Fruit fly (Drosophila melanogaster): ENCODE results near the gene CG32191.
A peak's percentile ranks its signal among the peaks of the same experiment; 100 is the strongest.

CG32191 gene

dm6 chr3L:17758084-17758211 lies 51.0 kb downstream of the CG32191 start, which contains the start of gene CG32182:
Gene CG32182, plus strand, starts transcription at chr3L:17758112.
- no peak for TF ChIP-seq Ets96B (tag; optimal IDR thresholded peaks at IDR 0.05)
- no peak for TF ChIP-seq Smox (GFP tag; optimal IDR thresholded peaks at IDR 0.05)
- no peak for TF ChIP-seq Met (GFP tag; optimal IDR thresholded peaks at IDR 0.05)
- no peak for TF ChIP-seq ss (GFP tag; optimal IDR thresholded peaks at IDR 0.05)
- no peak for TF ChIP-seq CG3032 (tag; optimal IDR thresholded peaks at IDR 0.05)
- TF ChIP-seq dsx (GFP tag; optimal IDR thresholded peaks at IDR 0.05; ENCODE audit: poor library complexity, severe bottlenecking), result no peak
- TF ChIP-seq Blimp-1 (GFP tag; optimal IDR thresholded peaks at IDR 0.05), result no peak
- TF ChIP-seq acj6 (GFP tag; optimal IDR thresholded peaks at IDR 0.05), result no peak
- TF ChIP-seq CG8319 (GFP tag; optimal IDR thresholded peaks at IDR 0.05), result no peak
- no peak for TF ChIP-seq Hr4 (GFP tag; optimal IDR thresholded peaks at IDR 0.05)
- TF ChIP-seq CG8119 (GFP tag; IDR thresholded peaks at IDR 0.05), result no peak
- no peak for TF ChIP-seq CG7368 (GFP tag; optimal IDR thresholded peaks at IDR 0.05)
- TF ChIP-seq spab (GFP tag; optimal IDR thresholded peaks at IDR 0.05), result no peak
- no peak for TF ChIP-seq CG31627 (GFP tag; optimal IDR thresholded peaks at IDR 0.05)
- no peak for TF ChIP-seq svp (GFP tag)
- TF ChIP-seq CG34406 (GFP tag; optimal IDR thresholded peaks at IDR 0.05), result no peak
- no peak for TF ChIP-seq fd59A (GFP tag; optimal IDR thresholded peaks at IDR 0.05)

DNA sequence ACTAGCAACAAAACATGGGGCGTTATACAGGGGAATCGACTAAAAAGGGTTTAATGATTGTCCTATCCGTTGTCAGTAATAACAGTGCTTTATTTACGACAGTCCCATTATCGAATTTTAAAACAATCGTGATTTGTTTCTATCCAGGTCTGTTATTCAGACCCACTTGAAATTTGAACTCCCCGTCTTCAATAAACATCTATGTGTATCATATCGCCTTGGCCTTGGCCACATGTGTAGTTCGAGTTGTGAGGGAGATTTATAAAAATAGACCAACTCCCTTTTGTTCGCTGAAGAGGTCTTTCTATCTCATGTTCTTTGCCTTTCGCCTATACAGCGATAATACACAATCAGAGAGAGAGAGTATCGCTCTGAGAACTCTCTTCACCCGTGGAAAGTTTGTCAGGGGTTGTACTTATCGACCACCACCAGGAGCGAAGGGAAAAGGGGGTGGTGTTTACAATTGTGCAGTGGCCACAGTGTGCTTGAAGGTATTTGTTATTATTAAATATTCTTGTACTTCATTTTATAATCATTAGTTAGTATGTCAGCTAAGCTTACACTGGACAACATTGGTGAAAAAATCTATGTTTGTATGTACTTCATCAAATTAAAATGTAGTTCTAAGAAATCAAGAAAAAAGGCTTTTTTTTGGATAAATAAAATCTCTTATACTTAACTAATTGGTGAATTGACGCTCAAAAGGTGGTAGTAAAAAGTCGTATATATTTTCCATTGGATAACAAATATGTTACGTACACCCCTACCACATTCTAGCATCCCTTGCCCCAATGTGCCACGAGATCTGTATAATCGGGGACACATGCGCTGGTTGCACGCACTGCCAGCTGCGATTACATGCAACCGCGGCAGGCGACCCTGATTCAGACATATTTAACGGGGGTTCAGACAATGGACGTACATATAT lies 51.5 kb downstream of the CG32191 start:
- TF ChIP-seq Ets96B (tag; optimal IDR thresholded peaks at IDR 0.05) (peak; percentile 85), CG31627 (GFP tag; optimal IDR thresholded peaks at IDR 0.05) (peak; percentile 72), CG11902 (GFP tag; optimal IDR thresholded peaks at IDR 0.05) (peak; percentile 54), CG8319 (GFP tag; optimal IDR thresholded peaks at IDR 0.05) (peak; percentile 68), net (GFP tag; optimal IDR thresholded peaks at IDR 0.05) (peak; percentile 69), Lpt (GFP tag; optimal IDR thresholded peaks at IDR 0.05) (peak; percentile 64), fkh (GFP tag; optimal IDR thresholded peaks at IDR 0.05) (peak; percentile 57), CG4318 (GFP tag; optimal IDR thresholded peaks at IDR 0.05) (peak; percentile 48), Eip93F (GFP tag; optimal IDR thresholded peaks at IDR 0.05) (no peak), CG8632 (GFP tag; optimal IDR thresholded peaks at IDR 0.05) (peak; percentile 78), Gug (GFP tag; IDR thresholded peaks at IDR 0.05) (peak; percentile 43; the same call in 1 of the 2 replicates), eg (GFP tag; IDR thresholded peaks at IDR 0.05) (peak; percentile 51; the same call in 2 of the 3 replicates), esn (GFP tag; optimal IDR thresholded peaks at IDR 0.05) (peak; percentile 87), dac (GFP tag; optimal IDR thresholded peaks at IDR 0.05) (no peak), Eip78C (GFP tag) (peak; percentile 93), CG16779 (tag; optimal IDR thresholded peaks at IDR 0.05) (peak; percentile 75), ss (GFP tag; optimal IDR thresholded peaks at IDR 0.05) (peak; percentile 71 to 85), OdsH (GFP tag; optimal IDR thresholded peaks at IDR 0.05) (peak; percentile 77), CG1621 (tag; optimal IDR thresholded peaks at IDR 0.05) (peak; percentile 71), Met (GFP tag; optimal IDR thresholded peaks at IDR 0.05) (peak; percentile 80), acj6 (GFP tag; optimal IDR thresholded peaks at IDR 0.05) (peak; percentile 75), CG6792 (GFP tag; optimal IDR thresholded peaks at IDR 0.05) (peak; percentile 79), topi (GFP tag; optimal IDR thresholded peaks at IDR 0.05) (peak; percentile 74), CG8119 (GFP tag; IDR thresholded peaks at IDR 0.05) (peak; percentile 76), vri (GFP tag; optimal IDR thresholded peaks at IDR 0.05) (peak; percentile 28), cyc (GFP tag; optimal IDR thresholded peaks at IDR 0.05) (peak; percentile 69), spab (GFP tag; optimal IDR thresholded peaks at IDR 0.05) (peak; percentile 72), CG6276 (GFP tag; optimal IDR thresholded peaks at IDR 0.05) (peak; percentile 68), CG7368 (GFP tag; optimal IDR thresholded peaks at IDR 0.05) (peak; percentile 52), dsx (GFP tag; optimal IDR thresholded peaks at IDR 0.05; ENCODE audit: poor library complexity, severe bottlenecking) (peak; percentile 71), CG9139 (GFP tag; optimal IDR thresholded peaks at IDR 0.05) (peak; percentile 51), CG6854 (GFP tag; optimal IDR thresholded peaks at IDR 0.05) (no peak), CG34406 (GFP tag; optimal IDR thresholded peaks at IDR 0.05) (peak; percentile 74), CG11294 (GFP tag; IDR thresholded peaks at IDR 0.05) (no peak), fd85E (GFP tag; optimal IDR thresholded peaks at IDR 0.05) (peak; percentile 38), CG32006 (GFP tag; optimal IDR thresholded peaks at IDR 0.05) (peak; percentile 82), achi (GFP tag; optimal IDR thresholded peaks at IDR 0.05) (peak; percentile 78), Hr38 (GFP tag; optimal IDR thresholded peaks at IDR 0.05) (no peak), CG3919 (GFP tag; optimal IDR thresholded peaks at IDR 0.05) (peak; percentile 79), salr (GFP tag; optimal IDR thresholded peaks at IDR 0.05) (peak; percentile 36 to 77), CG3032 (tag; optimal IDR thresholded peaks at IDR 0.05) (peak; percentile 80), Hr4 (GFP tag; optimal IDR thresholded peaks at IDR 0.05) (peak; percentile 72), Eip75B (GFP tag; optimal IDR thresholded peaks at IDR 0.05) (peak; percentile 81)
